Fruit fly (Drosophila melanogaster): Measurements from ENCODE around the gene RpL30.

RpL30 gene

dm6 chr2L:18966844-18967243, 42.3 kb downstream of the RpL30 start (continued):
- TF ChIP-seq Dip2 (GFP tag; IDR thresholded peaks at IDR 0.05): no peak
- TF ChIP-seq Ada2b (GFP tag; IDR thresholded peaks at IDR 0.05): peak; percentile 40; the same call in 1 of the 2 replicates
- TF ChIP-seq Ets97D (GFP tag; optimal IDR thresholded peaks at IDR 0.05): no peak
- TF ChIP-seq al (GFP tag; IDR thresholded peaks at IDR 0.05): peak; percentile 49; the same call in 1 of the 2 replicates
- TF ChIP-seq H15 (GFP tag; IDR thresholded peaks at IDR 0.05): peak; percentile 11; the same call in 1 of the 3 replicates
- no peak for TF ChIP-seq NC2β (GFP tag; optimal IDR thresholded peaks at IDR 0.05)
- peak; percentile 26 for TF ChIP-seq unpg (GFP tag; optimal IDR thresholded peaks at IDR 0.05)
- TF ChIP-seq Med (GFP tag): no peak
- no peak for TF ChIP-seq CG30020 (tag; optimal IDR thresholded peaks at IDR 0.05)
- TF ChIP-seq CG18476 (GFP tag; optimal IDR thresholded peaks at IDR 0.05): no peak
- TF ChIP-seq CG12299 (tag; optimal IDR thresholded peaks at IDR 0.05): no peak
- TF ChIP-seq CG31224 (GFP tag; IDR thresholded peaks at IDR 0.05): peak; percentile 62
- TF ChIP-seq ERR (GFP tag; optimal IDR thresholded peaks at IDR 0.05): no peak
- TF ChIP-seq CG8089 (GFP tag; optimal IDR thresholded peaks at IDR 0.05): no peak
- TF ChIP-seq lmd (GFP tag; IDR thresholded peaks at IDR 0.05): peak; percentile 48; the same call in 1 of the 2 replicates
- peak; percentile 67 for TF ChIP-seq Fer3 (tag; optimal IDR thresholded peaks at IDR 0.05)
- TF ChIP-seq CG6254 (GFP tag; optimal IDR thresholded peaks at IDR 0.05): no peak
- peak; percentile 37 for TF ChIP-seq NfI (GFP tag; optimal IDR thresholded peaks at IDR 0.05)
- no peak for TF ChIP-seq D (optimal IDR thresholded peaks at IDR 0.05)
- TF ChIP-seq D (GFP tag; optimal IDR thresholded peaks at IDR 0.05): no peak
- TF ChIP-seq grau (tag; optimal IDR thresholded peaks at IDR 0.05): peak; percentile 62
- TF ChIP-seq sc (optimal IDR thresholded peaks at IDR 0.05): no peak
- TF ChIP-seq sc (GFP tag; optimal IDR thresholded peaks at IDR 0.05): no peak
- no peak for TF ChIP-seq CG12219 (GFP tag; optimal IDR thresholded peaks at IDR 0.05)
- TF ChIP-seq Ravus (GFP tag; IDR thresholded peaks at IDR 0.05): peak; percentile 27
- peak; percentile 65; the same call in 1 of the 2 replicates for TF ChIP-seq wdn (GFP tag; IDR thresholded peaks at IDR 0.05)
- no peak for TF ChIP-seq pita (GFP tag; optimal IDR thresholded peaks at IDR 0.05)
- TF ChIP-seq CG18011 (GFP tag; optimal IDR thresholded peaks at IDR 0.05): no peak
- TF ChIP-seq CG10543 (GFP tag; optimal IDR thresholded peaks at IDR 0.05): peak; percentile 40
- TF ChIP-seq crp (GFP tag; optimal IDR thresholded peaks at IDR 0.05): peak in 1 of 2 experiments; percentile 16
- TF ChIP-seq CG6683 (GFP tag; optimal IDR thresholded peaks at IDR 0.05): peak; percentile 37
- TF ChIP-seq CG10979 (tag; optimal IDR thresholded peaks at IDR 0.05): no peak
- TF ChIP-seq dysf (GFP tag; IDR thresholded peaks at IDR 0.05): peak; percentile 64; the same call in 2 of the 3 replicates
- TF ChIP-seq CG10209 (GFP tag; optimal IDR thresholded peaks at IDR 0.05): peak; percentile 39
- TF ChIP-seq caup (GFP tag; optimal IDR thresholded peaks at IDR 0.05; ENCODE audit: severe bottlenecking): no peak
- no peak for TF ChIP-seq gt (GFP tag; IDR thresholded peaks at IDR 0.05)
- TF ChIP-seq Sin3A (optimal IDR thresholded peaks at IDR 0.05): no peak
- TF ChIP-seq CG9437 (GFP tag; optimal IDR thresholded peaks at IDR 0.05): no peak
- TF ChIP-seq CG34376 (GFP tag; optimal IDR thresholded peaks at IDR 0.05): no peak
- no peak for TF ChIP-seq Dfd (GFP tag; optimal IDR thresholded peaks at IDR 0.05)
- peak; percentile 51; the same call in 1 of the 2 replicates for TF ChIP-seq CG14014 (GFP tag; IDR thresholded peaks at IDR 0.05)
- TF ChIP-seq CG2712 (tag; optimal IDR thresholded peaks at IDR 0.05): peak; percentile 57
- peak; percentile 42; the same call in 1 of the 2 replicates for TF ChIP-seq Xrp1 (GFP tag; IDR thresholded peaks at IDR 0.05)
- TF ChIP-seq bigmax (GFP tag; optimal IDR thresholded peaks at IDR 0.05): no peak
- peak; percentile 38 for TF ChIP-seq Adf1 (GFP tag; IDR thresholded peaks at IDR 0.05)
- TF ChIP-seq CG31441 (GFP tag; IDR thresholded peaks at IDR 0.05): peak; percentile 9; the same call in 1 of the 2 replicates
- TF ChIP-seq CG15073 (GFP tag; optimal IDR thresholded peaks at IDR 0.05): no peak
- no peak for TF ChIP-seq CG10431 (GFP tag; optimal IDR thresholded peaks at IDR 0.05)
- peak; percentile 65 for TF ChIP-seq tgo (GFP tag; IDR thresholded peaks at IDR 0.05)
- peak; percentile 26 for TF ChIP-seq Sox100B (GFP tag; optimal IDR thresholded peaks at IDR 0.05)
- TF ChIP-seq CG34422 (GFP tag; IDR thresholded peaks at IDR 0.05): peak; percentile 19; the same call in 1 of the 3 replicates
- 0 out of 3 replicates have a peak, but pooled peaks have one; percentile 12 for TF ChIP-seq CG11456 (GFP tag; IDR thresholded peaks at IDR 0.05)

Measured in whole organism, embryonic.